Fruit fly (Drosophila melanogaster): ENCODE measurements around the gene CG31676.

Gene CG31676

dm6 chr2L:20831060-20831459 lies 9.5 kb upstream of the CG31676 start, which contains the start of gene CG31674 (continued):
- TF ChIP-seq Trl (optimal IDR thresholded peaks at IDR 0.05) (peak; percentile 47 to 81), Trl (GFP tag; optimal IDR thresholded peaks at IDR 0.05) (no peak), NC2β (GFP tag; optimal IDR thresholded peaks at IDR 0.05) (no peak), CG8290 (GFP tag; optimal IDR thresholded peaks at IDR 0.05) (no peak), CG8290 (tag; optimal IDR thresholded peaks at IDR 0.05) (peak in 1 of 2 experiments; percentile 19), gem (tag; optimal IDR thresholded peaks at IDR 0.05) (no peak), CG3281 (GFP tag; optimal IDR thresholded peaks at IDR 0.05) (peak; percentile 21), bigmax (GFP tag; optimal IDR thresholded peaks at IDR 0.05) (peak; percentile 5), TFAM (GFP tag; optimal IDR thresholded peaks at IDR 0.05) (no peak), CG15269 (tag; optimal IDR thresholded peaks at IDR 0.05) (peak; percentile 22), gsb (GFP tag; IDR thresholded peaks at IDR 0.05) (no peak), HLH4C (GFP tag; IDR thresholded peaks at IDR 0.05; ENCODE audit: partially characterized antibody) (no peak), Oaz (GFP tag; IDR thresholded peaks at IDR 0.05) (no peak), Mad (GFP tag; optimal IDR thresholded peaks at IDR 0.05) (no peak), tap (tag; optimal IDR thresholded peaks at IDR 0.05) (no peak), unc-4 (GFP tag; IDR thresholded peaks at IDR 0.05; ENCODE audit: partially characterized antibody) (0 out of 2 replicates have a peak, but pooled peaks have one; percentile 15), crp (GFP tag; optimal IDR thresholded peaks at IDR 0.05) (no peak), CG34224 (GFP tag; IDR thresholded peaks at IDR 0.05; ENCODE audit: partially characterized antibody) (peak; percentile 32; the same call in 1 of the 3 replicates), Jarid2 (GFP tag; optimal IDR thresholded peaks at IDR 0.05) (peak; percentile 51), CG6254 (GFP tag; optimal IDR thresholded peaks at IDR 0.05) (no peak), CG17568 (GFP tag; optimal IDR thresholded peaks at IDR 0.05) (peak; percentile 1), Aef1 (GFP tag; IDR thresholded peaks at IDR 0.05) (no peak), CG18619 (GFP tag; optimal IDR thresholded peaks at IDR 0.05) (no peak), BEAF-32 (GFP tag; optimal IDR thresholded peaks at IDR 0.05) (no peak), CG33213 (GFP tag; optimal IDR thresholded peaks at IDR 0.05) (no peak), grn (GFP tag; optimal IDR thresholded peaks at IDR 0.05) (peak; percentile 28), CG1647 (GFP tag; optimal IDR thresholded peaks at IDR 0.05) (no peak), ERR (GFP tag; optimal IDR thresholded peaks at IDR 0.05) (no peak), CG2712 (tag; optimal IDR thresholded peaks at IDR 0.05) (no peak), CG9797 (GFP tag; optimal IDR thresholded peaks at IDR 0.05) (no peak), CG3163 (GFP tag; optimal IDR thresholded peaks at IDR 0.05) (peak; percentile 96), BtbVII (GFP tag; optimal IDR thresholded peaks at IDR 0.05) (peak; percentile 11), CG4617 (GFP tag; optimal IDR thresholded peaks at IDR 0.05; ENCODE audit: borderline replicate concordance) (no peak), CG1603 (tag; optimal IDR thresholded peaks at IDR 0.05) (no peak), exex (tag; optimal IDR thresholded peaks at IDR 0.05) (peak; percentile 79), tgo (GFP tag; IDR thresholded peaks at IDR 0.05) (no peak), Elba2 (GFP tag; optimal IDR thresholded peaks at IDR 0.05) (no peak), Lhr (GFP tag; optimal IDR thresholded peaks at IDR 0.05) (no peak), sug (tag; optimal IDR thresholded peaks at IDR 0.05) (peak; percentile 37), CG13287 (GFP tag; IDR thresholded peaks at IDR 0.05; ENCODE audit: partially characterized antibody) (peak; percentile 53; the same call in 1 of the 2 replicates), CTCF (GFP tag; optimal IDR thresholded peaks at IDR 0.05) (no peak), NFAT (GFP tag; IDR thresholded peaks at IDR 0.05) (peak; percentile 13; the same call in 1 of the 2 replicates), pan (optimal IDR thresholded peaks at IDR 0.05) (no peak), pan (GFP tag; optimal IDR thresholded peaks at IDR 0.05 in 1 of 2, IDR thresholded peaks at IDR 0.05 in 1 of 2) (no peak), Dll (GFP tag; IDR thresholded peaks at IDR 0.05; ENCODE audit: partially characterized antibody) (no peak), caup (GFP tag; optimal IDR thresholded peaks at IDR 0.05; ENCODE audit: severe bottlenecking) (peak; percentile 35), CG34376 (GFP tag; optimal IDR thresholded peaks at IDR 0.05) (peak; percentile 61), gcm (GFP tag; optimal IDR thresholded peaks at IDR 0.05) (no peak), E2f1 (GFP tag; IDR thresholded peaks at IDR 0.05) (no peak), CG8478 (optimal IDR thresholded peaks at IDR 0.05) (no peak), Stat92E (GFP tag; optimal IDR thresholded peaks at IDR 0.05) (no peak)

Data from whole organism, embryonic.